Worm (Caenorhabditis elegans) whole organism, L1 larva: ENCODE results near the gene twnk-1.

Experiments used
- lin-13 ChIP-seq: fragments of 150-350 bp; optimal IDR thresholded peaks from 2 replicates; lab custom pipeline; 2014; ENCODE audit warnings: missing biosample characterization, missing genetic modification reagents, missing genetic modification characterization
- lin-39 ChIP-seq: fragments of 150-350 bp; optimal IDR thresholded peaks from 2 replicates; lab custom pipeline; 2014; ENCODE audit warnings: missing biosample characterization, missing genetic modification reagents, missing genetic modification characterization
- nhr-11 ChIP-seq: fragments of 150-350 bp; optimal IDR thresholded peaks from 2 replicates; lab custom pipeline; 2014; ENCODE audit warnings: missing biosample characterization, missing genetic modification characterization
- nhr-77 ChIP-seq: fragments of 150-350 bp; optimal IDR thresholded peaks from 2 replicates; lab custom pipeline; 2014; ENCODE audit warnings: missing biosample characterization, missing genetic modification characterization
- zag-1 ChIP-seq: fragments of 150-350 bp; optimal IDR thresholded peaks from 2 replicates; lab custom pipeline; 2014; ENCODE audit warnings: missing biosample characterization, missing genetic modification characterization

DNA sequence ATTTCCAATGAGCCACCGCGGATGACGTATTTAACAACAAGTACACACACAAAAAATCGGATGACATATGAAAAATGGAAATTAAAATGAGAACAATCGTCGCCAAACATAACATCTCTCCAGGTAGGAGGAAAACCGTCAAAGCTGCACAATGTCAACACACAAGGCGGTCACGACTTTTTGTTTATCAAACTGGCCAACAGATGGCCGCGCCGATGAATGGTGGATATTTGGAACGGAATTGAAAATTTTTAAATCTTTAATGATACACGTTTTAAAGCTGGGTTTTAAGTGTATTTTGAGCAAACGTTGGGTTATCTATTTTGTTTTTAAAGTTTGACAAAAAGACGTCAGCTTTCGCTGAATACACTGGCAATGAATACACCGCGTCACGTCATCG is 9.7 kb upstream of the twnk-1 start:
- TF ChIP-seq nhr-11 (tag; lab: Kevin White, UChicago) (no peak), lin-39 (tag; lab: Kevin White, UChicago) (no peak), lin-13 (GFP tag; lab: Kevin White, UChicago) (no peak), zag-1 (no peak), nhr-77 (tag; lab: Kevin White, UChicago) (no peak)
